Worm (Caenorhabditis elegans): ENCODE data around the gene acc-4.

The acc-4 gene

ce11 chrIII:13528513-13529249 is 44.8 kb upstream of the acc-4 start (continued):
- no peak for TF ChIP-seq daf-16 (GFP tag; optimal IDR thresholded peaks at IDR 0.05)
- peak; percentile 87 for TF ChIP-seq daf-16 (tag; optimal IDR thresholded peaks at IDR 0.05)
- TF ChIP-seq duxl-1 (tag; optimal IDR thresholded peaks at IDR 0.05; ENCODE audit: poor library complexity) = no peak
- no peak for TF ChIP-seq ZK546.5 (tag; optimal IDR thresholded peaks at IDR 0.05)
- TF ChIP-seq dmd-6 (GFP tag; IDR thresholded peaks at IDR 0.05) = peak; percentile 87
- no peak for TF ChIP-seq ctbp-1 (GFP tag; IDR thresholded peaks at IDR 0.05)
- TF ChIP-seq mdl-1 (tag; optimal IDR thresholded peaks at IDR 0.05) = no peak
- no peak for TF ChIP-seq zip-2 (tag; optimal IDR thresholded peaks at IDR 0.05)
- TF ChIP-seq unc-130 (GFP tag; optimal IDR thresholded peaks at IDR 0.05) = no peak
- no peak for TF ChIP-seq lim-7 (GFP tag; IDR thresholded peaks at IDR 0.05)
- TF ChIP-seq aly-2 (tag; optimal IDR thresholded peaks at IDR 0.05) = no peak
- peak; percentile 36 for TF ChIP-seq nhr-28 (tag; optimal IDR thresholded peaks at IDR 0.05)
- TF ChIP-seq dmd-9 (GFP tag; IDR thresholded peaks at IDR 0.05) = no peak
- TF ChIP-seq dmd-8 (GFP tag; IDR thresholded peaks at IDR 0.05) = no peak
- no peak for TF ChIP-seq vab-7 (GFP tag; IDR thresholded peaks at IDR 0.05)
- TF ChIP-seq ztf-7 (tag; optimal IDR thresholded peaks at IDR 0.05) = no peak
- TF ChIP-seq aha-1 (tag) = peak; percentile 92
- TF ChIP-seq tra-1 (GFP tag; IDR thresholded peaks at IDR 0.05) = 0 out of 2 replicates have a peak, but pooled peaks have one; percentile 50

ce11 chrIII:13527424-13528097 is 43.6 kb upstream of the acc-4 start, which contains the start of gene lron-13:
Gene lron-13 (plus strand): TSS chrIII:13527438.
- TF ChIP-seq lin-13 (GFP tag; optimal IDR thresholded peaks at IDR 0.05) (no peak), cey-2 (tag; optimal IDR thresholded peaks at IDR 0.05; ENCODE audit: borderline replicate concordance, insufficient read depth) (no peak), attf-4 (tag; optimal IDR thresholded peaks at IDR 0.05) (no peak), F49E8.2 (tag; optimal IDR thresholded peaks at IDR 0.05; ENCODE audit: borderline replicate concordance) (no peak), nhr-11 (tag; optimal IDR thresholded peaks at IDR 0.05) (no peak), ceh-32 (tag; optimal IDR thresholded peaks at IDR 0.05; ENCODE audit: poor library complexity) (no peak), unc-62 (GFP tag; optimal IDR thresholded peaks at IDR 0.05 in 1 of 2) (peak in 1 of 2 experiments; percentile 92), unc-62 (tag; optimal IDR thresholded peaks at IDR 0.05) (no peak), hif-1 (tag; optimal IDR thresholded peaks at IDR 0.05) (no peak), nhr-6 (tag; optimal IDR thresholded peaks at IDR 0.05) (no peak), ama-1 (optimal IDR thresholded peaks at IDR 0.05) (peak; percentile 2), ceh-20 (GFP tag; IDR thresholded peaks at IDR 0.05) (no peak), dmd-6 (GFP tag; IDR thresholded peaks at IDR 0.05) (peak; percentile 37), pqm-1 (tag; optimal IDR thresholded peaks at IDR 0.05) (peak; percentile 45), ceh-82 (tag; optimal IDR thresholded peaks at IDR 0.05) (no peak), ztf-11 (tag; optimal IDR thresholded peaks at IDR 0.05) (no peak), nhr-76 (tag; optimal IDR thresholded peaks at IDR 0.05) (no peak), dve-1 (tag; optimal IDR thresholded peaks at IDR 0.05; ENCODE audit: insufficient read depth) (peak; percentile 45), aly-2 (tag; optimal IDR thresholded peaks at IDR 0.05) (no peak), set-16 (GFP tag; IDR thresholded peaks at IDR 0.05) (no peak; the same call in 1 of the 2 replicates), mdt-29 (GFP tag; IDR thresholded peaks at IDR 0.05) (no peak), nhr-28 (tag; optimal IDR thresholded peaks at IDR 0.05) (peak; percentile 68), T26A8.4 (GFP tag; IDR thresholded peaks at IDR 0.05) (no peak), daf-16 (GFP tag; optimal IDR thresholded peaks at IDR 0.05) (no peak), daf-16 (tag; optimal IDR thresholded peaks at IDR 0.05) (peak; percentile 26), mxl-3 (GFP tag; optimal IDR thresholded peaks at IDR 0.05) (peak; percentile 31), F26F4.8 (GFP tag; conservative IDR thresholded peaks at IDR 0.05) (no peak), ces-1 (GFP tag; optimal IDR thresholded peaks at IDR 0.05) (no peak), hlh-11 (tag; optimal IDR thresholded peaks at IDR 0.05) (peak; percentile 36), tra-1 (GFP tag; IDR thresholded peaks at IDR 0.05) (no peak), mxl-2 (GFP tag; conservative IDR thresholded peaks at IDR 0.05) (no peak), mes-2 (tag; optimal IDR thresholded peaks at IDR 0.05; ENCODE audit: poor library complexity, severe bottlenecking) (peak; percentile 54), nhr-111 (GFP tag; optimal IDR thresholded peaks at IDR 0.05) (no peak), F10B5.3 (tag; optimal IDR thresholded peaks at IDR 0.05) (no peak), Y5F2A.4 (GFP tag; optimal IDR thresholded peaks at IDR 0.05) (no peak), arid-1 (GFP tag; conservative IDR thresholded peaks at IDR 0.05) (0 out of 2 replicates have a peak, but pooled peaks have one; percentile 7)
